Fruit fly (Drosophila melanogaster) ovary, adult (tissue): ENCODE measurements around the gene CG33784.

Experiments used
- CG17801 ChIP-seq: fragments of 200-800 bp; optimal IDR thresholded peaks from 2 replicates; lab custom pipeline; 2019; ENCODE audit warnings: missing biosample characterization, mild to moderate bottlenecking, missing genetic modification characterization, moderate library complexity; ENCODE audit not compliant: partially characterized antibody

CG33784 gene

dm6 chr3R:10067605-10068004 is at the start of gene CG33784:
TSS of gene CG33784 (plus strand) at chr3R:10067905.
- TF ChIP-seq CG17801 (GFP tag; lab: Kevin White, UChicago) = no peak

dm6 chr3R:10024032-10024712 is 43.5 kb upstream of the CG33784 start:
- TF ChIP-seq CG17801 (GFP tag; lab: Kevin White, UChicago) = no peak

- no peak for TF ChIP-seq CG17801 (GFP tag; lab: Kevin White, UChicago)
These were observed 42.7 kb upstream of the CG33784 start, which contains the start of gene CG31407 for dm6 chr3R:10025050-10025449. TSS of gene CG31407 (minus strand) at chr3R:10025150.

dm6 chr3R:10028378-10028777 is 39.3 kb upstream of the CG33784 start:
- no peak for TF ChIP-seq CG17801 (GFP tag; lab: Kevin White, UChicago)

dm6 chr3R:10031480-10031879 is 36.2 kb upstream of the CG33784 start:
- no peak for TF ChIP-seq CG17801 (GFP tag; lab: Kevin White, UChicago)

- no peak for TF ChIP-seq CG17801 (GFP tag; lab: Kevin White, UChicago)
These were observed 34.6 kb upstream of the CG33784 start for dm6 chr3R:10032951-10033720.

dm6 chr3R:10034995-10035446 is 32.7 kb upstream of the CG33784 start:
- TF ChIP-seq CG17801 (GFP tag; lab: Kevin White, UChicago) = no peak

dm6 chr3R:10035765-10036164 is 31.9 kb upstream of the CG33784 start:
- TF ChIP-seq CG17801 (GFP tag; lab: Kevin White, UChicago) = no peak

dm6 chr3R:10039188-10039587 is 28.5 kb upstream of the CG33784 start:
- TF ChIP-seq CG17801 (GFP tag; lab: Kevin White, UChicago) = no peak

- TF ChIP-seq CG17801 (GFP tag; lab: Kevin White, UChicago) = no peak
These were observed 27.2 kb upstream of the CG33784 start for dm6 chr3R:10040505-10040904.

- no peak for TF ChIP-seq CG17801 (GFP tag; lab: Kevin White, UChicago)
These were observed 25.6 kb upstream of the CG33784 start for dm6 chr3R:10042024-10042663.

- peak; percentile 87 for TF ChIP-seq CG17801 (GFP tag; lab: Kevin White, UChicago)
These were observed 24.9 kb upstream of the CG33784 start, which contains the start of the genes Mical and CG3909 for dm6 chr3R:10042664-10043372. TSS of gene Mical (minus strand) at chr3R:10042895. TSS of gene CG3909 (plus strand) at chr3R:10043270.

- TF ChIP-seq CG17801 (GFP tag; lab: Kevin White, UChicago) = peak; percentile 40
These were observed 22.4 kb upstream of the CG33784 start, which contains the start of the genes CG11722 and mtTFB2 for dm6 chr3R:10045343-10045742. TSS of gene CG11722 (minus strand) at chr3R:10045542. TSS of gene mtTFB2 (plus strand) at chr3R:10045574.

- TF ChIP-seq CG17801 (GFP tag; lab: Kevin White, UChicago) = no peak
These were observed 19.5 kb upstream of the CG33784 start for dm6 chr3R:10048035-10048774.
